Worm (Caenorhabditis elegans): ENCODE data around the gene eef-1A.1.
A peak's percentile ranks its signal among the peaks of the same experiment; 100 is the strongest.

ce11 chrIII:6968080-6968639, 3.4 kb downstream of the eef-1A.1 start, which contains the start of gene panl-2:
- no peak for TF ChIP-seq snpc-4 (tag; optimal IDR thresholded peaks at IDR 0.05)
- peak; percentile 52 for TF ChIP-seq skn-1 (tag; optimal IDR thresholded peaks at IDR 0.05)
- TF ChIP-seq lin-15B (tag; optimal IDR thresholded peaks at IDR 0.05), result peak; percentile 49
- TF ChIP-seq nhr-237 (tag; optimal IDR thresholded peaks at IDR 0.05), result no peak
- no peak for TF ChIP-seq unc-39 (tag; optimal IDR thresholded peaks at IDR 0.05)
- TF ChIP-seq daf-12 (tag; optimal IDR thresholded peaks at IDR 0.05), result no peak
- peak; percentile 90 for TF ChIP-seq R02D3.7 (tag; optimal IDR thresholded peaks at IDR 0.05)
- no peak for TF ChIP-seq tbx-2 (tag; optimal IDR thresholded peaks at IDR 0.05)
- TF ChIP-seq mdl-1 (tag; optimal IDR thresholded peaks at IDR 0.05), result no peak
- TF ChIP-seq fkh-2 (tag; optimal IDR thresholded peaks at IDR 0.05), result no peak
- no peak for TF ChIP-seq nhr-67 (tag; optimal IDR thresholded peaks at IDR 0.05)
- no peak for TF ChIP-seq ZK546.5 (tag; optimal IDR thresholded peaks at IDR 0.05)
- TF ChIP-seq nhr-77 (tag; optimal IDR thresholded peaks at IDR 0.05), result no peak

All from whole organism, L3 larva.